Worm (Caenorhabditis elegans) whole organism, L1 larva: ENCODE data around the gene rike-1.

Experiments
- C04F5.9 ChIP-seq: sonication (generic microtip); optimal IDR thresholded peaks from 2 replicates; lab custom pipeline; 2016; ENCODE audit warnings: missing genetic modification characterization, missing compliant biosample characterization
- C16A3.4 ChIP-seq: fragments of 150-350 bp; optimal IDR thresholded peaks from 2 replicates; lab custom pipeline; 2014; ENCODE audit warnings: missing biosample characterization, missing genetic modification characterization
- C34B4.2 ChIP-seq: sonication (generic microtip); optimal IDR thresholded peaks from 2 replicates; lab custom pipeline; 2017; ENCODE audit warnings: mild to moderate bottlenecking, missing genetic modification characterization, missing compliant biosample characterization
- aha-1 ChIP-seq: fragments of 150-350 bp; optimal IDR thresholded peaks from 2 replicates; lab custom pipeline; 2014; ENCODE audit warnings: missing biosample characterization, missing genetic modification characterization
- ama-1 ChIP-seq: fragments of 150-350 bp; optimal IDR thresholded peaks from 2 replicates; lab custom pipeline; 2014
- blmp-1 ChIP-seq: fragments of 150-350 bp; optimal IDR thresholded peaks from 2 replicates; lab custom pipeline; 2014; ENCODE audit warnings: missing biosample characterization, missing genetic modification characterization
- ceh-63 ChIP-seq: fragments of 200-800 bp; sonication (Bioruptor generic); optimal IDR thresholded peaks from 2 replicates; lab custom pipeline; 2018; ENCODE audit warnings: mild to moderate bottlenecking, missing genetic modification characterization, missing compliant biosample characterization
- ceh-88 ChIP-seq: fragments of 200-800 bp; sonication (Bioruptor generic); IDR thresholded peaks from 2 replicates; pipeline ENCODE4 v1.3.6; 2022; ENCODE audit warnings: missing genetic modification characterization, missing compliant biosample characterization
- ceh-90 ChIP-seq: sonication (generic microtip); optimal IDR thresholded peaks from 2 replicates; lab custom pipeline; 2016; ENCODE audit warnings: missing genetic modification characterization, missing compliant biosample characterization
- dpl-1 ChIP-seq, 3 experiments: fragments of 150-350 bp in 2 of 3; sonication (generic microtip) in 1 of 3; optimal IDR thresholded peaks; 2 replicates each; lab custom pipeline; 2014 to 2017; ENCODE audit warnings: missing biosample characterization in 3 of 3, missing genetic modification characterization in 3 of 3, missing genetic modification reagents in 3 of 3
- dsc-1 ChIP-seq: sonication (generic microtip); optimal IDR thresholded peaks from 2 replicates; lab custom pipeline; 2016; ENCODE audit warnings: mild to moderate bottlenecking, missing genetic modification characterization, missing compliant biosample characterization
- efl-3 ChIP-seq: fragments of 200-800 bp; sonication (Bioruptor generic); optimal IDR thresholded peaks from 2 replicates; lab custom pipeline; 2018; ENCODE audit warnings: mild to moderate bottlenecking, missing genetic modification characterization, missing compliant biosample characterization
- egl-13 ChIP-seq: sonication (generic microtip); optimal IDR thresholded peaks from 2 replicates; lab custom pipeline; 2016; ENCODE audit warnings: missing genotype, missing genetic modification reagents, missing genetic modification characterization, missing compliant biosample characterization
- egl-27 ChIP-seq, 2 experiments: fragments of 150-350 bp in 1 of 2; sonication (generic microtip); optimal IDR thresholded peaks; 3 replicates each; lab custom pipeline; 2017 to 2018; ENCODE audit warnings: missing biosample characterization in 2 of 2, missing genetic modification characterization in 2 of 2, missing genetic modification reagents in 2 of 2
- elt-3 ChIP-seq, 6 experiments: fragments of 150-350 bp in 1 of 6; sonication (generic microtip); optimal IDR thresholded peaks; 2 replicates each; lab custom pipeline; 2017 to 2018; ENCODE audit warnings: missing biosample characterization in 6 of 6, missing genetic modification characterization in 6 of 6, inconsistent platforms in 1 of 6
- fkh-10 ChIP-seq: sonication (generic microtip); optimal IDR thresholded peaks from 2 replicates; lab custom pipeline; 2017; ENCODE audit warnings: missing biosample characterization, missing genetic modification reagents, missing genetic modification characterization
- fkh-4 ChIP-seq: sonication (generic microtip); optimal IDR thresholded peaks from 2 replicates; lab custom pipeline; 2016; ENCODE audit warnings: missing compliant biosample characterization, missing genetic modification characterization, borderline replicate concordance
- fkh-8 ChIP-seq: sonication (generic microtip); optimal IDR thresholded peaks from 2 replicates; lab custom pipeline; 2016; ENCODE audit warnings: mild to moderate bottlenecking, missing genetic modification characterization, missing compliant biosample characterization
- fos-1 ChIP-seq: fragments of 150-350 bp; optimal IDR thresholded peaks from 2 replicates; lab custom pipeline; 2014; ENCODE audit warnings: missing biosample characterization, missing genetic modification characterization
- hlh-17 ChIP-seq: fragments of 200-800 bp; sonication (Bioruptor generic); optimal IDR thresholded peaks from 2 replicates; lab custom pipeline; 2018; ENCODE audit warnings: missing genetic modification characterization, mild to moderate bottlenecking, missing compliant biosample characterization, moderate library complexity, borderline replicate concordance
- hlh-4 ChIP-seq: sonication (generic microtip); optimal IDR thresholded peaks from 2 replicates; lab custom pipeline; 2016; ENCODE audit warnings: mild to moderate bottlenecking, missing genetic modification characterization, missing compliant biosample characterization
- isw-1 ChIP-seq: fragments of 200-800 bp; sonication (Bioruptor generic); IDR thresholded peaks from 2 replicates; pipeline ENCODE4 v1.3.6; 2022; ENCODE audit warnings: missing genetic modification characterization, missing compliant biosample characterization
- lin-15B ChIP-seq: fragments of 150-350 bp; sonication (generic microtip); optimal IDR thresholded peaks from 3 replicates; lab custom pipeline; 2014; ENCODE audit warnings: missing biosample characterization, missing genetic modification characterization
- lir-3 ChIP-seq: sonication (generic microtip); optimal IDR thresholded peaks from 2 replicates; lab custom pipeline; 2016; ENCODE audit warnings: mild to moderate bottlenecking, missing genetic modification characterization, moderate library complexity, missing compliant biosample characterization; ENCODE audit not compliant: poor library complexity
- mab-9 ChIP-seq: fragments of 200-800 bp; sonication (Bioruptor generic); IDR thresholded peaks from 2 replicates; pipeline ENCODE4 v1.3.6; 2022; ENCODE audit warnings: missing genetic modification reagents, missing genetic modification characterization, missing compliant biosample characterization
- mdl-1 ChIP-seq, 2 experiments: fragments of 150-350 bp; optimal IDR thresholded peaks; 2 replicates each; lab custom pipeline; 2014 to 2017; ENCODE audit warnings: missing biosample characterization in 2 of 2, missing genetic modification characterization in 2 of 2, inconsistent platforms in 1 of 2
- mef-2 ChIP-seq: fragments of 150-350 bp; optimal IDR thresholded peaks from 2 replicates; lab custom pipeline; 2014; ENCODE audit warnings: missing biosample characterization, missing genetic modification characterization
- nhr-11 ChIP-seq: fragments of 150-350 bp; optimal IDR thresholded peaks from 2 replicates; lab custom pipeline; 2014; ENCODE audit warnings: missing biosample characterization, missing genetic modification characterization
- nhr-12 ChIP-seq: sonication (generic microtip); optimal IDR thresholded peaks from 2 replicates; lab custom pipeline; 2017; ENCODE audit warnings: missing biosample characterization, missing genetic modification characterization
- nhr-19 ChIP-seq: fragments of 200-800 bp; sonication (Bioruptor generic); conservative IDR thresholded peaks from 2 replicates; pipeline ENCODE4 v1.3.6; 2022; ENCODE audit warnings: missing genetic modification characterization, missing compliant biosample characterization
- nhr-20 ChIP-seq: sonication (generic microtip); optimal IDR thresholded peaks from 2 replicates; lab custom pipeline; 2016; ENCODE audit warnings: mild to moderate bottlenecking, missing genetic modification characterization, missing compliant biosample characterization
- nhr-28 ChIP-seq: fragments of 150-350 bp; optimal IDR thresholded peaks from 2 replicates; lab custom pipeline; 2014; ENCODE audit warnings: missing biosample characterization, missing genetic modification characterization
- nhr-47 ChIP-seq: sonication (generic microtip); optimal IDR thresholded peaks from 2 replicates; lab custom pipeline; 2016; ENCODE audit warnings: mild to moderate bottlenecking, missing genetic modification characterization, moderate library complexity, missing compliant biosample characterization
- nhr-71 ChIP-seq: sonication (generic microtip); optimal IDR thresholded peaks from 2 replicates; lab custom pipeline; 2016; ENCODE audit warnings: mild to moderate bottlenecking, missing genetic modification characterization, moderate library complexity, missing compliant biosample characterization
- nhr-85 ChIP-seq: sonication (generic microtip); peaks from one replicate; lab custom pipeline; 2016; ENCODE audit warnings: missing genetic modification characterization, inconsistent platforms, missing compliant biosample characterization
- nhr-90 ChIP-seq: sonication (generic microtip); optimal IDR thresholded peaks from 2 replicates; lab custom pipeline; 2016; ENCODE audit warnings: mild to moderate bottlenecking, missing genetic modification characterization, missing compliant biosample characterization; ENCODE audit not compliant: poor library complexity
- pag-3 ChIP-seq: sonication (generic microtip); optimal IDR thresholded peaks from 2 replicates; lab custom pipeline; 2017; ENCODE audit warnings: missing genetic modification characterization, mild to moderate bottlenecking, missing compliant biosample characterization, antibody characterized with exemption, borderline replicate concordance; ENCODE audit not compliant: insufficient read depth
- pqm-1 ChIP-seq: sonication (generic microtip); optimal IDR thresholded peaks from 3 replicates; lab custom pipeline; 2017; ENCODE audit warnings: missing biosample characterization, missing genetic modification characterization
- snpc-4 ChIP-seq: fragments of 150-350 bp; optimal IDR thresholded peaks from 2 replicates; lab custom pipeline; 2014; ENCODE audit warnings: missing biosample characterization, missing genetic modification characterization
- sox-4 ChIP-seq: sonication (generic microtip); optimal IDR thresholded peaks from 2 replicates; lab custom pipeline; 2016; ENCODE audit warnings: missing genetic modification characterization, missing compliant biosample characterization
- sptf-1 ChIP-seq: fragments of 150-350 bp; optimal IDR thresholded peaks from 2 replicates; lab custom pipeline; 2014; ENCODE audit warnings: missing biosample characterization, missing genetic modification characterization
- sup-37 ChIP-seq: fragments of 200-800 bp; sonication (Bioruptor generic); optimal IDR thresholded peaks from 2 replicates; lab custom pipeline; 2018; ENCODE audit warnings: mild to moderate bottlenecking, missing genetic modification characterization, missing compliant biosample characterization
- tbx-2 ChIP-seq: sonication (generic microtip); optimal IDR thresholded peaks from 2 replicates; lab custom pipeline; 2016; ENCODE audit warnings: missing genetic modification characterization, missing compliant biosample characterization
- tlp-1 ChIP-seq: fragments of 150-350 bp; optimal IDR thresholded peaks from 2 replicates; lab custom pipeline; 2014; ENCODE audit warnings: missing biosample characterization, missing genetic modification characterization
- unc-130 ChIP-seq: fragments of 150-350 bp; optimal IDR thresholded peaks from 2 replicates; lab custom pipeline; 2017; ENCODE audit warnings: missing biosample characterization, missing genetic modification characterization, inconsistent platforms
- unc-30 ChIP-seq: sonication (generic microtip); optimal IDR thresholded peaks from 2 replicates; lab custom pipeline; 2017; ENCODE audit warnings: missing biosample characterization, missing genetic modification characterization
- unc-86 ChIP-seq: sonication (generic microtip); optimal IDR thresholded peaks from 2 replicates; lab custom pipeline; 2016; ENCODE audit warnings: missing genetic modification characterization, missing compliant biosample characterization
- unc-98 ChIP-seq: fragments of 200-800 bp; sonication (Bioruptor generic); IDR thresholded peaks from 2 replicates; pipeline ENCODE4 v1.3.6; 2022; ENCODE audit warnings: missing genetic modification characterization, missing compliant biosample characterization
- vab-15 ChIP-seq: sonication (generic microtip); optimal IDR thresholded peaks from 2 replicates; lab custom pipeline; 2017; ENCODE audit warnings: missing genotype, mild to moderate bottlenecking, missing genetic modification characterization, missing compliant biosample characterization
- zag-1 ChIP-seq: fragments of 150-350 bp; optimal IDR thresholded peaks from 2 replicates; lab custom pipeline; 2014; ENCODE audit warnings: missing biosample characterization, missing genetic modification characterization
- zip-4 ChIP-seq: fragments of 200-800 bp; sonication (Bioruptor generic); optimal IDR thresholded peaks from 2 replicates; lab custom pipeline; 2018; ENCODE audit warnings: mild to moderate bottlenecking, missing genetic modification characterization, moderate library complexity, missing compliant biosample characterization
- ztf-4 ChIP-seq: fragments of 150-350 bp; optimal IDR thresholded peaks from 2 replicates; lab custom pipeline; 2014; ENCODE audit warnings: missing biosample characterization, missing genetic modification characterization

Gene rike-1

ce11 chrV:14499074-14499864, 46.4 kb downstream of the rike-1 start:
- TF ChIP-seq nhr-71 (tag; lab: Kevin White, UChicago) (no peak), tlp-1 (tag; lab: Kevin White, UChicago) (no peak), ceh-88 (GFP tag; lab: Robert Waterston, UW) (no peak), zag-1 (no peak), dsc-1 (tag; lab: Kevin White, UChicago) (no peak), vab-15 (tag; lab: Kevin White, UChicago) (no peak), pag-3 (no peak), hlh-17 (GFP tag; lab: Kevin White, UChicago) (no peak), C34B4.2 (no peak), unc-86 (tag; lab: Kevin White, UChicago) (no peak), lir-3 (no peak), nhr-12 (tag; lab: Kevin White, UChicago) (no peak), ceh-90 (tag; lab: Kevin White, UChicago) (no peak), nhr-19 (no peak; the same call in 1 of the 2 replicates), lin-15B (tag; lab: Kevin White, UChicago) (no peak), nhr-90 (tag; lab: Kevin White, UChicago) (no peak), snpc-4 (tag; lab: Kevin White, UChicago) (no peak), C16A3.4 (tag; lab: Kevin White, UChicago) (no peak), nhr-85 (tag; lab: Kevin White, UChicago) (peak; percentile 83), ama-1 (lab: Kevin White, UChicago) (no peak), nhr-47 (tag; lab: Kevin White, UChicago) (no peak), egl-13 (tag; lab: Kevin White, UChicago) (no peak), sptf-1 (no peak), fkh-4 (tag; lab: Kevin White, UChicago) (no peak), tbx-2 (tag; lab: Kevin White, UChicago) (no peak), fos-1 (tag; lab: Kevin White, UChicago) (no peak), elt-3 (tag; optimal IDR thresholded peaks at IDR 0.05; lab: Kevin White, UChicago) (peak in 2 of 6 experiments; percentile 47 to 65), ceh-63 (GFP tag; lab: Kevin White, UChicago) (no peak), zip-4 (no peak), ztf-4 (tag; lab: Kevin White, UChicago) (no peak), C04F5.9 (tag; lab: Kevin White, UChicago) (no peak), isw-1 (GFP tag; lab: Robert Waterston, UW) (no peak), aha-1 (no peak), mab-9 (GFP tag; lab: Robert Waterston, UW) (no peak), nhr-28 (tag; lab: Kevin White, UChicago) (no peak), sup-37 (no peak), sox-4 (tag; lab: Kevin White, UChicago) (no peak), hlh-4 (no peak), fkh-8 (no peak), nhr-20 (peak; percentile 39), blmp-1 (tag; lab: Kevin White, UChicago) (peak; percentile 44), efl-3 (GFP tag; lab: Kevin White, UChicago) (no peak), unc-98 (GFP tag; lab: Robert Waterston, UW) (no peak), unc-130 (tag; lab: Kevin White, UChicago) (no peak), dpl-1 (GFP tag; optimal IDR thresholded peaks at IDR 0.05; lab: Kevin White, UChicago) (no peak), unc-30 (no peak), mdl-1 (tag; optimal IDR thresholded peaks at IDR 0.05; lab: Kevin White, UChicago) (no peak), mef-2 (no peak), nhr-11 (tag; lab: Kevin White, UChicago) (no peak), fkh-10 (GFP tag; lab: Kevin White, UChicago) (no peak), egl-27 (tag; optimal IDR thresholded peaks at IDR 0.05; lab: Kevin White, UChicago) (no peak), pqm-1 (no peak)
